Worm (Caenorhabditis elegans): ENCODE data around the gene F16G10.11.

ce11 chrII:2374973-2375372, 18.7 kb downstream of the F16G10.11 start, which contains the start of gene F16G10.2:
- TF ChIP-seq nhr-237 (tag; optimal IDR thresholded peaks at IDR 0.05): no peak
- TF ChIP-seq lin-13 (GFP tag; optimal IDR thresholded peaks at IDR 0.05): no peak
- no peak for TF ChIP-seq fos-1 (tag; optimal IDR thresholded peaks at IDR 0.05)
- TF ChIP-seq lin-11 (tag; optimal IDR thresholded peaks at IDR 0.05): no peak
- TF ChIP-seq ceh-16 (tag; optimal IDR thresholded peaks at IDR 0.05): no peak
- TF ChIP-seq unc-39 (tag; optimal IDR thresholded peaks at IDR 0.05): no peak
- no peak for TF ChIP-seq nhr-77 (tag; optimal IDR thresholded peaks at IDR 0.05)
- TF ChIP-seq mbf-1 (tag; optimal IDR thresholded peaks at IDR 0.05): no peak
- TF ChIP-seq ztf-11 (tag; optimal IDR thresholded peaks at IDR 0.05): no peak
- no peak for TF ChIP-seq skn-1 (tag; optimal IDR thresholded peaks at IDR 0.05)
